Worm (Caenorhabditis elegans) whole organism, L4 larva: ENCODE data around the gene msd-4.

Source experiments
- F49E8.2 ChIP-seq: sonication (generic microtip); optimal IDR thresholded peaks from 2 replicates; lab custom pipeline; 2016; ENCODE audit warnings: missing compliant biosample characterization, mild to moderate bottlenecking, missing genetic modification characterization, borderline replicate concordance
- R02D3.7 ChIP-seq: fragments of 150-350 bp; sonication (generic microtip); optimal IDR thresholded peaks from 3 replicates; lab custom pipeline; 2014; ENCODE audit warnings: missing biosample characterization, missing genetic modification characterization
- ZK546.5 ChIP-seq, 2 experiments: sonication (generic microtip); optimal IDR thresholded peaks; 2 replicates each; lab custom pipeline; 2017; ENCODE audit warnings: missing biosample characterization in 2 of 2, missing genetic modification characterization in 2 of 2
- daf-19 ChIP-seq: fragments of 200-800 bp; sonication (Bioruptor generic); conservative IDR thresholded peaks from 2 replicates; pipeline ENCODE4 v1.3.6; 2022; ENCODE audit warnings: missing genetic modification characterization, missing compliant biosample characterization
- fos-1 ChIP-seq: fragments of 150-350 bp; optimal IDR thresholded peaks from 2 replicates; lab custom pipeline; 2014; ENCODE audit warnings: missing biosample characterization, missing genetic modification characterization
- lsy-2 ChIP-seq, 2 experiments: fragments of 150-350 bp in 1 of 2; sonication (generic microtip) in 1 of 2; optimal IDR thresholded peaks; 2 replicates each; lab custom pipeline; 2014 to 2017; ENCODE audit warnings: missing biosample characterization in 2 of 2, missing genetic modification characterization in 2 of 2
- nhr-25 ChIP-seq: sonication (generic microtip); optimal IDR thresholded peaks from 2 replicates; lab custom pipeline; 2017; ENCODE audit warnings: missing genetic modification characterization, mild to moderate bottlenecking, missing compliant biosample characterization, antibody characterized with exemption, moderate library complexity, borderline replicate concordance; ENCODE audit not compliant: insufficient read depth
- nhr-28 ChIP-seq: fragments of 150-350 bp; optimal IDR thresholded peaks from 2 replicates; lab custom pipeline; 2014; ENCODE audit warnings: missing biosample characterization, missing genetic modification characterization
- saeg-2 ChIP-seq: fragments of 200-800 bp; sonication (Bioruptor generic); IDR thresholded peaks from 2 replicates; pipeline ENCODE4 v1.3.6; 2022; ENCODE audit warnings: missing genetic modification reagents, missing genetic modification characterization, missing compliant biosample characterization
- skn-1 ChIP-seq: fragments of 150-350 bp; optimal IDR thresholded peaks from 2 replicates; lab custom pipeline; 2014; ENCODE audit warnings: missing biosample characterization, missing genetic modification characterization
- unc-39 ChIP-seq: sonication (generic microtip); optimal IDR thresholded peaks from 2 replicates; lab custom pipeline; 2017; ENCODE audit warnings: missing biosample characterization, missing genetic modification characterization

- no peak for TF ChIP-seq nhr-28
- no peak for TF ChIP-seq F49E8.2
- TF ChIP-seq lsy-2 (tag; optimal IDR thresholded peaks at IDR 0.05; lab: Kevin White, UChicago), result no peak
- TF ChIP-seq saeg-2, result no peak
- TF ChIP-seq unc-39 (tag; lab: Kevin White, UChicago), result no peak
- TF ChIP-seq R02D3.7 (tag; lab: Kevin White, UChicago), result no peak
- no peak for TF ChIP-seq ZK546.5 (tag; optimal IDR thresholded peaks at IDR 0.05; lab: Kevin White, UChicago)
- no peak for TF ChIP-seq daf-19 (GFP tag; lab: Robert Waterston, UW)
- TF ChIP-seq fos-1 (tag; lab: Kevin White, UChicago), result no peak
- no peak for TF ChIP-seq skn-1 (tag; lab: Kevin White, UChicago)
- TF ChIP-seq nhr-25 (tag; lab: Kevin White, UChicago), result no peak
These were observed at the start of gene msd-4, which contains the start of gene C35D10.3 for ce11 chrIII:4868643-4869042.
